Worm (Caenorhabditis elegans) whole organism, L2 larva: ENCODE results near the gene lsy-2.
A peak's percentile ranks its signal among the peaks of the same experiment; 100 is the strongest.

Experiments
- C34F6.9 ChIP-seq: fragments of 150-350 bp; optimal IDR thresholded peaks from 2 replicates; lab custom pipeline; 2014; ENCODE audit warnings: missing biosample characterization, missing genetic modification characterization
- F13H6.1 ChIP-seq: sonication (generic microtip); optimal IDR thresholded peaks from 2 replicates; lab custom pipeline; 2016; ENCODE audit warnings: missing genetic modification characterization, missing compliant biosample characterization
- R02D3.7 ChIP-seq: fragments of 150-350 bp; optimal IDR thresholded peaks from 2 replicates; lab custom pipeline; 2014; ENCODE audit warnings: missing biosample characterization, missing genetic modification characterization
- Y55F3AM.14 ChIP-seq: fragments of 200-800 bp; sonication (Bioruptor generic); optimal IDR thresholded peaks from 2 replicates; lab custom pipeline; 2018; ENCODE audit warnings: mild to moderate bottlenecking, missing genetic modification characterization, missing compliant biosample characterization
- ZK546.5 ChIP-seq: sonication (generic microtip); optimal IDR thresholded peaks from 2 replicates; lab custom pipeline; 2017; ENCODE audit warnings: missing biosample characterization, missing genetic modification characterization
- aly-2 ChIP-seq: fragments of 150-350 bp; optimal IDR thresholded peaks from 2 replicates; lab custom pipeline; 2014; ENCODE audit warnings: missing biosample characterization, missing genetic modification characterization
- ama-1 ChIP-seq: fragments of 150-350 bp; optimal IDR thresholded peaks from 2 replicates; lab custom pipeline; 2018; ENCODE audit warnings: inconsistent platforms
- blmp-1 ChIP-seq: sonication (generic microtip); optimal IDR thresholded peaks from 2 replicates; lab custom pipeline; 2017; ENCODE audit warnings: missing genetic modification characterization, mild to moderate bottlenecking, missing compliant biosample characterization, antibody characterized with exemption, moderate library complexity; ENCODE audit not compliant: insufficient read depth
- ceh-16 ChIP-seq: fragments of 150-350 bp; optimal IDR thresholded peaks from 2 replicates; lab custom pipeline; 2014; ENCODE audit warnings: missing biosample characterization, missing genetic modification characterization
- ceh-82 ChIP-seq: fragments of 150-350 bp; optimal IDR thresholded peaks from 2 replicates; lab custom pipeline; 2014; ENCODE audit warnings: missing biosample characterization, missing genetic modification characterization
- crh-2 ChIP-seq: sonication (generic microtip); optimal IDR thresholded peaks from 2 replicates; lab custom pipeline; 2017; ENCODE audit warnings: missing biosample characterization, missing genetic modification characterization
- egl-27 ChIP-seq: sonication (generic microtip); optimal IDR thresholded peaks from 3 replicates; lab custom pipeline; 2017; ENCODE audit warnings: missing biosample characterization, missing genetic modification reagents, missing genetic modification characterization
- elt-1 ChIP-seq: fragments of 150-350 bp; optimal IDR thresholded peaks from 2 replicates; lab custom pipeline; 2014; ENCODE audit warnings: missing biosample characterization, missing genetic modification characterization
- elt-3 ChIP-seq: sonication (generic microtip); optimal IDR thresholded peaks from 2 replicates; lab custom pipeline; 2017; ENCODE audit warnings: missing biosample characterization, missing genetic modification characterization
- gmeb-1 ChIP-seq: fragments of 150-350 bp; optimal IDR thresholded peaks from 2 replicates; lab custom pipeline; 2014; ENCODE audit warnings: missing biosample characterization, missing genetic modification characterization
- lin-13 ChIP-seq: fragments of 150-350 bp; optimal IDR thresholded peaks from 2 replicates; lab custom pipeline; 2014; ENCODE audit warnings: missing biosample characterization, missing genetic modification reagents, missing genetic modification characterization
- lsy-2 ChIP-seq, 2 experiments: fragments of 150-350 bp in 1 of 2; sonication (generic microtip) in 1 of 2; optimal IDR thresholded peaks; 2 replicates each; lab custom pipeline; 2014 to 2017; ENCODE audit warnings: missing biosample characterization in 2 of 2, missing genetic modification characterization in 2 of 2
- mab-5 ChIP-seq: fragments of 150-350 bp; optimal IDR thresholded peaks from 2 replicates; lab custom pipeline; 2014; ENCODE audit warnings: missing biosample characterization, missing genetic modification characterization
- mbf-1 ChIP-seq: sonication (generic microtip); optimal IDR thresholded peaks from 2 replicates; lab custom pipeline; 2017; ENCODE audit warnings: missing biosample characterization, missing genetic modification characterization
- mdl-1 ChIP-seq, 2 experiments: fragments of 150-350 bp in 1 of 2; sonication (generic microtip) in 1 of 2; optimal IDR thresholded peaks; 2 replicates each; lab custom pipeline; 2017; ENCODE audit warnings: missing biosample characterization in 2 of 2, missing genetic modification characterization in 2 of 2
- nhr-10 ChIP-seq: sonication (generic microtip); optimal IDR thresholded peaks from 2 replicates; lab custom pipeline; 2017; ENCODE audit warnings: missing biosample characterization, missing genetic modification characterization
- nhr-11 ChIP-seq: fragments of 150-350 bp; optimal IDR thresholded peaks from 2 replicates; lab custom pipeline; 2014; ENCODE audit warnings: missing biosample characterization, missing genetic modification characterization
- nhr-12 ChIP-seq: fragments of 150-350 bp; optimal IDR thresholded peaks from 2 replicates; lab custom pipeline; 2014; ENCODE audit warnings: missing biosample characterization, missing genetic modification characterization
- nhr-129 ChIP-seq: fragments of 150-350 bp; optimal IDR thresholded peaks from 2 replicates; lab custom pipeline; 2014; ENCODE audit warnings: missing biosample characterization, missing genetic modification characterization
- nhr-23 ChIP-seq: fragments of 150-350 bp; optimal IDR thresholded peaks from 2 replicates; lab custom pipeline; 2014; ENCODE audit warnings: missing biosample characterization, missing genetic modification reagents, missing genetic modification characterization
- nhr-237 ChIP-seq: fragments of 150-350 bp; optimal IDR thresholded peaks from 2 replicates; lab custom pipeline; 2014; ENCODE audit warnings: missing biosample characterization, missing genetic modification characterization
- sma-3 ChIP-seq: sonication (generic microtip); optimal IDR thresholded peaks from 2 replicates; lab custom pipeline; 2016; ENCODE audit warnings: missing genetic modification reagents, missing genetic modification characterization, missing compliant biosample characterization
- snpc-4 ChIP-seq: fragments of 150-350 bp; optimal IDR thresholded peaks from 2 replicates; lab custom pipeline; 2014; ENCODE audit warnings: missing biosample characterization, missing genetic modification characterization
- unc-39 ChIP-seq: fragments of 150-350 bp; optimal IDR thresholded peaks from 2 replicates; lab custom pipeline; 2014; ENCODE audit warnings: missing biosample characterization, missing genetic modification characterization
- unc-55 ChIP-seq: fragments of 150-350 bp; sonication (generic microtip); optimal IDR thresholded peaks from 3 replicates; lab custom pipeline; 2014; ENCODE audit warnings: missing biosample characterization, missing genetic modification reagents, missing genetic modification characterization
- zag-1 ChIP-seq: fragments of 150-350 bp; optimal IDR thresholded peaks from 2 replicates; lab custom pipeline; 2014; ENCODE audit warnings: missing biosample characterization, missing genetic modification characterization
- ztf-1 ChIP-seq: fragments of 200-800 bp; sonication (Bioruptor generic); conservative IDR thresholded peaks from 2 replicates; pipeline ENCODE4 v1.3.6; 2022; ENCODE audit warnings: missing genetic modification characterization, missing compliant biosample characterization
- ztf-11 ChIP-seq: sonication (generic microtip); optimal IDR thresholded peaks from 2 replicates; lab custom pipeline; 2017; ENCODE audit warnings: missing biosample characterization, missing genetic modification characterization
- ztf-4 ChIP-seq: fragments of 150-350 bp; optimal IDR thresholded peaks from 2 replicates; lab custom pipeline; 2014; ENCODE audit warnings: missing biosample characterization, missing genetic modification characterization

Gene lsy-2

DNA sequence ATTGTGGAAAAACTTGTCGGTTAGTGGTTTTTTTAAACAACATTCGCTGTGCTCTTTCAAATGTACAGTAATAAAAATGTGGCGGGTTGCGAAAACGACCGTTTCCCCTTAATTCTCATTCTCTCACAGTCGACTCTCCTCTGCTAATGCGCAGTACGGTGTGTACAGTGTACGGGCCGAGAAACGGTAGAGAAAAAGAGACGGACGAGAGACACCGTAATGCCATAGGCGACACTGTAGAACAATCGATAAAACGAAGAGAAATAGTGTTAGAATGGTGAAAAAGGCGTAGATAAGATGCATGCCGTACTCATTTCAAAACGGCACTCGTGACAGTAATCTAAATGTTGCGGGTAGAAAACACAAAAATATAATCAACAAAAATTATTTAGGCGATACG, 989 bp downstream of the lsy-2 start (continued):
- TF ChIP-seq gmeb-1 (tag; lab: Kevin White, UChicago) (peak; percentile 26), nhr-10 (tag; lab: Kevin White, UChicago) (no peak), mbf-1 (tag; lab: Kevin White, UChicago) (no peak), lsy-2 (tag; optimal IDR thresholded peaks at IDR 0.05; lab: Kevin White, UChicago) (no peak), nhr-23 (no peak), ztf-4 (tag; lab: Kevin White, UChicago) (no peak)

DNA sequence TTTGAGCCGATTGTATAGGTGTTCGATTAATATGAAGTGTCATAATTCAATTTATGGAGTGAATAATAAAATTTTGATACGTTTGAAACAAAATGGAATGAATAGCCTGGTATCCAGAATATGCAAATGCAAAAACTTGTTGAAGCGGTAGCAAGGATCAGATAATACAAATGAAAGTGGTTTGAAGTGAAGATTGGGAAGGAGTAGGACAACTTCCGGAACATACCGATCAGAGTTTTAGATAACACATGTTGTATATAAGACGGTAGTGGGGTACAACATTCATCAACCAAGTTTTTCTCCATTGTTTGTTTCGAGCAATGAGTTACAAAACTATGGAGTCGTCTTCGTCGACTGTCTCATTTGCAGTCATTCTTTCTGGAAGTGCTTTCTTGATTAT, 3.7 kb downstream of the lsy-2 start, which contains the start of gene col-164:
Gene col-164, plus strand, starts transcription at position 301 of the 400 bp plus-strand sequence.
- no peak for TF ChIP-seq C34F6.9 (tag; lab: Kevin White, UChicago)
- no peak for TF ChIP-seq nhr-23
- no peak for TF ChIP-seq mdl-1 (tag; optimal IDR thresholded peaks at IDR 0.05; lab: Kevin White, UChicago)
- TF ChIP-seq elt-1 (tag; lab: Kevin White, UChicago): no peak
- no peak for TF ChIP-seq nhr-11 (tag; lab: Kevin White, UChicago)

DNA sequence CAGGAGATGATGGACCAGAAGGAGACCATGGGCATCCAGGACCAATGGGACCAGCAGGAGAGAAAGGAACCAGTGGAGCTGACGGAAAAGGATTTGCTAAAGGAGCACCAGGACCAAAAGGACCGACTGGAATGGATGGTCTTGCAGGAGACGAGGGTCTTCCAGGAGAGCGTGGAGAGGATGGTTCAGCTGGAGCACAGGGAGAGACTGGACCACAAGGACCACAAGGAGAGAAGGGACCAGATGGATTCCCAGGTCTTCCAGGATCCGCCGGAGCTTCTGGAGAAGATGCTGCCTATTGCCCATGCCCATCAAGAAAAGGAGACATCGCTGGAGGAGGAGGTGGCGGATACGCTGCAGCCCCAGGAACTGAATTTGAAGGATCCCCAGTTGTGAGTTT, 4.6 kb downstream of the lsy-2 start:
- TF ChIP-seq ceh-82 (tag; lab: Kevin White, UChicago): no peak
- no peak for TF ChIP-seq crh-2 (tag; lab: Kevin White, UChicago)
- no peak for TF ChIP-seq nhr-10 (tag; lab: Kevin White, UChicago)
- TF ChIP-seq zag-1 (tag; lab: Kevin White, UChicago): no peak
- TF ChIP-seq blmp-1: no peak
- TF ChIP-seq ztf-11 (tag; lab: Kevin White, UChicago): no peak
- no peak for TF ChIP-seq ama-1 (lab: Kevin White, UChicago)
- no peak for TF ChIP-seq nhr-129 (tag; lab: Kevin White, UChicago)
- TF ChIP-seq lin-13 (GFP tag; lab: Kevin White, UChicago): no peak
- TF ChIP-seq mbf-1 (tag; lab: Kevin White, UChicago): no peak
- TF ChIP-seq R02D3.7: no peak
- TF ChIP-seq ZK546.5: no peak
- TF ChIP-seq ceh-16 (tag; lab: Kevin White, UChicago): no peak

DNA sequence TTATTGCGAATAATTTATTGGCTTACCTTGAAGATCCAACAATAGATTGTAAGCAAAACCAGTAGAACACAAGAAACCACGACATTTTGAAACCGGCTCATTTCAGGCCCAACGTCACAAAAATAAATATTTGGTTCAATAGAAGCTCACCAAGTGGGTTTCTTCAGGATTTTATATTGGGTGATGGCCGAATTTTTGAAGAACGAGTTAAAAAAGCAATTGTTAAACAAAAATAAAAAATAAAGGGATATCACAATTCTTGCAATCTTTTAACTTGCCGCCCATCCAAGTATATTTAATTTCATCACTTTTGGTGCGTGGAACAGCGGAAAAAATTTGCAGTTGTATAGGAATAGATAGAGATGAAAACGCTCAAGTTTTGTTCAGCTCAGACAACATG, 7.3 kb downstream of the lsy-2 start, which contains the start of gene T21D9.2:
Gene T21D9.2, minus strand, starts transcription at position 101 of the 400 bp plus-strand sequence.
- TF ChIP-seq unc-39 (tag; lab: Kevin White, UChicago) (no peak), ceh-16 (tag; lab: Kevin White, UChicago) (no peak), C34F6.9 (tag; lab: Kevin White, UChicago) (no peak), F13H6.1 (tag; lab: Kevin White, UChicago) (no peak), mab-5 (tag; lab: Kevin White, UChicago) (no peak), aly-2 (no peak), mdl-1 (tag; optimal IDR thresholded peaks at IDR 0.05; lab: Kevin White, UChicago) (no peak), ztf-11 (tag; lab: Kevin White, UChicago) (no peak), elt-3 (tag; lab: Kevin White, UChicago) (no peak), nhr-237 (tag; lab: Kevin White, UChicago) (no peak), mbf-1 (tag; lab: Kevin White, UChicago) (no peak), ztf-1 (GFP tag; lab: Robert Waterston, UW) (no peak), crh-2 (tag; lab: Kevin White, UChicago) (no peak), Y55F3AM.14 (no peak), sma-3 (GFP tag; lab: Kevin White, UChicago) (no peak), lin-13 (GFP tag; lab: Kevin White, UChicago) (no peak), egl-27 (no peak), nhr-11 (tag; lab: Kevin White, UChicago) (no peak), snpc-4 (tag; lab: Kevin White, UChicago) (no peak)

DNA sequence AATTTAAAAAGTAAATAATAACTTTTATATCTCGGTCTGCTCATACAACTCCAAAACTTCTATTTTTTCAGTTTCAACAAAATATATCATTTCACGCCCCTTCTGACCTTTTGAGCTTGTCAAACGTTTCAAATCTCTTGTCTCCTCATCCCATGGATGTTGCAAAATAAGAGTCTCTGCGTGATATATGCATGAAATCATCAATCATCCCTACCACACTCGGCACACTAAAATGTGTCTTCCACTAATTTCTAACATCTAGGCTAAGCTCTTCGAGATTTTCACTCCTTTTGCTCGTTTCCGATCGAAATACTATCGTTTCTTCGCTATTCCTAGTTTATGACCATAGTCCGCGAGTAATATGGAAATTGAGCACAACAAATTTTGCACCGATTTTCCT, 9.5 kb downstream of the lsy-2 start:
- no peak for TF ChIP-seq nhr-12 (tag; lab: Kevin White, UChicago)
- no peak for TF ChIP-seq gmeb-1 (tag; lab: Kevin White, UChicago)
- peak; percentile 13 for TF ChIP-seq unc-55 (GFP tag; lab: Kevin White, UChicago)
- TF ChIP-seq mab-5 (tag; lab: Kevin White, UChicago): peak; percentile 57
